Worm (Caenorhabditis elegans) whole organism, L2 larva: ENCODE measurements around the gene nspg-14.

Source experiments
- ZK546.5 ChIP-seq: sonication (generic microtip); optimal IDR thresholded peaks from 2 replicates; lab custom pipeline; 2017; ENCODE audit warnings: missing biosample characterization, missing genetic modification characterization
- ama-1 ChIP-seq: fragments of 150-350 bp; optimal IDR thresholded peaks from 2 replicates; lab custom pipeline; 2018; ENCODE audit warnings: inconsistent platforms
- ceh-16 ChIP-seq: fragments of 150-350 bp; optimal IDR thresholded peaks from 2 replicates; lab custom pipeline; 2014; ENCODE audit warnings: missing biosample characterization, missing genetic modification characterization
- nhr-12 ChIP-seq: fragments of 150-350 bp; optimal IDR thresholded peaks from 2 replicates; lab custom pipeline; 2014; ENCODE audit warnings: missing biosample characterization, missing genetic modification characterization
- nhr-129 ChIP-seq: fragments of 150-350 bp; optimal IDR thresholded peaks from 2 replicates; lab custom pipeline; 2014; ENCODE audit warnings: missing biosample characterization, missing genetic modification characterization
- nhr-6 ChIP-seq: fragments of 150-350 bp; optimal IDR thresholded peaks from 2 replicates; lab custom pipeline; 2014; ENCODE audit warnings: missing biosample characterization, missing genetic modification characterization
- unc-62 ChIP-seq: fragments of 150-350 bp; optimal IDR thresholded peaks from 2 replicates; lab custom pipeline; 2014; ENCODE audit warnings: missing biosample characterization, missing genetic modification reagents, missing genetic modification characterization

DNA sequence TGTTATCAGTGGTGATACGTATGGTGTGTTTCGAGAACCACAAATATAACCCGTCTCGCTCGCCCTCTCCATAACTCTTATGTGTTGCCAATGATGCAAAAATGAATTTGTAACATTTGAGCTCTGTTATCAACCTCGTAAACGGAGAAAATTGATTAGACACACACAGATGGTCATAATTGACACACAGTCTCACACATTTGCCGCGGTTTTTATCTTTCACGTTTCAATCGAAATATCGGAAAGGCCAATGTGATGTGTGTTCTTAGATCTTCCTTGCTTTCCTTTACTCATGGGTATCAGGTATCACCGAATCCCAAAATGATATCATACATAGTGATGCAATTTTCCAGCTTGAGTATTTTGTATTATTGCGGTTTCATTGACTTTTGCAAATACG lies 39.3 kb upstream of the nspg-14 start:
- TF ChIP-seq ceh-16 (tag; lab: Kevin White, UChicago) (no peak), ama-1 (no peak), nhr-12 (tag; lab: Kevin White, UChicago) (no peak), unc-62 (GFP tag; lab: Kevin White, UChicago) (no peak), nhr-6 (tag; lab: Kevin White, UChicago) (no peak), nhr-129 (tag; lab: Kevin White, UChicago) (peak; percentile 93), ZK546.5 (tag; lab: Kevin White, UChicago) (no peak)
